Fruit fly (Drosophila melanogaster) whole organism, adult: ENCODE data around the gene CG43448.

ENCODE experiments used
- CG11617 ChIP-seq: fragments of 200-800 bp; sonication (Bioruptor generic); optimal IDR thresholded peaks from 2 replicates; lab custom pipeline; 2017; ENCODE audit warnings: mild to moderate bottlenecking, missing biosample characterization, missing genetic modification reagents, missing genetic modification characterization
- CG12768 ChIP-seq: fragments of 200-800 bp; sonication (Bioruptor generic); optimal IDR thresholded peaks from 2 replicates; lab custom pipeline; 2017; ENCODE audit warnings: missing biosample characterization, missing genetic modification characterization, mild to moderate bottlenecking, moderate library complexity, missing genetic modification reagents
- CG14711 ChIP-seq: fragments of 200-800 bp; sonication (Bioruptor generic); optimal IDR thresholded peaks from 2 replicates; lab custom pipeline; 2018; ENCODE audit warnings: missing biosample characterization, mild to moderate bottlenecking, missing genetic modification characterization, moderate library complexity
- CG1620 ChIP-seq: fragments of 200-800 bp; sonication (Bioruptor generic); optimal IDR thresholded peaks from 2 replicates; lab custom pipeline; 2016; ENCODE audit warnings: missing biosample characterization, missing genetic modification characterization
- CG33017 ChIP-seq: fragments of 200-800 bp; sonication (Bioruptor generic); optimal IDR thresholded peaks from 2 replicates; lab custom pipeline; 2018; ENCODE audit warnings: missing biosample characterization, mild to moderate bottlenecking, missing genetic modification characterization, moderate library complexity
- CG5204 ChIP-seq: fragments of 200-800 bp; sonication (Bioruptor generic); optimal IDR thresholded peaks from 2 replicates; lab custom pipeline; 2016; ENCODE audit warnings: missing biosample characterization, missing genetic modification characterization
- CG7045 ChIP-seq: fragments of 200-800 bp; sonication (Bioruptor generic); optimal IDR thresholded peaks from 2 replicates; lab custom pipeline; 2017; ENCODE audit warnings: missing biosample characterization, mild to moderate bottlenecking, missing genetic modification characterization
- CG7101 ChIP-seq: fragments of 200-800 bp; sonication (Bioruptor generic); optimal IDR thresholded peaks from 2 replicates; lab custom pipeline; 2018; ENCODE audit warnings: missing biosample characterization, mild to moderate bottlenecking, missing genetic modification characterization, moderate library complexity
- Clk ChIP-seq: fragments of 200-800 bp; sonication (Bioruptor generic); optimal IDR thresholded peaks from 2 replicates; lab custom pipeline; 2017; ENCODE audit warnings: missing biosample characterization, missing genetic modification characterization
- Crg-1 ChIP-seq: fragments of 200-800 bp; sonication (Bioruptor generic); optimal IDR thresholded peaks from 2 replicates; lab custom pipeline; 2016; ENCODE audit warnings: missing biosample characterization, missing genetic modification characterization
- Hr96 ChIP-seq: fragments of 200-800 bp; sonication (Bioruptor generic); optimal IDR thresholded peaks from 2 replicates; lab custom pipeline; 2016; ENCODE audit warnings: missing biosample characterization, missing genetic modification characterization
- Mnt ChIP-seq: fragments of 200-800 bp; sonication (Bioruptor generic); optimal IDR thresholded peaks from 2 replicates; lab custom pipeline; 2016; ENCODE audit warnings: missing biosample characterization, mild to moderate bottlenecking, missing genetic modification characterization
- bab1 ChIP-seq: fragments of 200-800 bp; sonication (Bioruptor generic); optimal IDR thresholded peaks from 3 replicates; lab custom pipeline; 2019; ENCODE audit warnings: missing biosample characterization, mild to moderate bottlenecking, missing genetic modification characterization, moderate library complexity
- cic ChIP-seq: fragments of 200-800 bp; sonication (Bioruptor generic); optimal IDR thresholded peaks from 2 replicates; lab custom pipeline; 2017; ENCODE audit warnings: missing biosample characterization, mild to moderate bottlenecking, missing genetic modification characterization, moderate library complexity
- cnc ChIP-seq, 2 experiments: fragments of >200 bp; optimal IDR thresholded peaks; 2 replicates each; lab custom pipeline; 2017
- pad ChIP-seq: fragments of 200-800 bp; sonication (Bioruptor generic); optimal IDR thresholded peaks from 3 replicates; lab custom pipeline; 2017; ENCODE audit warnings: missing biosample characterization, missing genetic modification characterization, mild to moderate bottlenecking, moderate library complexity, missing genetic modification reagents
- tj ChIP-seq: fragments of 200-800 bp; sonication (Bioruptor generic); optimal IDR thresholded peaks from 3 replicates; lab custom pipeline; 2017; ENCODE audit warnings: missing biosample characterization, mild to moderate bottlenecking, missing genetic modification characterization, moderate library complexity
- toe ChIP-seq: fragments of 200-800 bp; sonication (Bioruptor generic); optimal IDR thresholded peaks from 2 replicates; lab custom pipeline; 2016; ENCODE audit warnings: missing biosample characterization, missing genetic modification characterization

CG43448 gene

dm6 chr3R:30265420-30265819 is 27.9 kb upstream of the CG43448 start:
- TF ChIP-seq CG11617 (GFP tag; lab: Kevin White, UChicago) (no peak), Crg-1 (no peak), Mnt (GFP tag; lab: Kevin White, UChicago) (no peak), toe (peak; percentile 23), CG1620 (no peak), CG33017 (peak; percentile 29), tj (GFP tag; lab: Kevin White, UChicago) (no peak), CG14711 (tag; lab: Kevin White, UChicago) (peak; percentile 11), CG12768 (GFP tag; lab: Kevin White, UChicago) (peak; percentile 40), bab1 (GFP tag; lab: Kevin White, UChicago) (no peak), CG7101 (tag; lab: Kevin White, UChicago) (peak; percentile 14), Hr96 (no peak), CG5204 (GFP tag; lab: Kevin White, UChicago) (peak; percentile 45), CG7045 (GFP tag; lab: Kevin White, UChicago) (peak; percentile 18)

dm6 chr3R:30264671-30265282 is 27.2 kb upstream of the CG43448 start:
- TF ChIP-seq CG1620 (no peak), cic (GFP tag; lab: Kevin White, UChicago) (no peak), CG11617 (GFP tag; lab: Kevin White, UChicago) (no peak), CG7101 (tag; lab: Kevin White, UChicago) (no peak)

- TF ChIP-seq CG1620 (no peak), toe (no peak), CG12768 (GFP tag; lab: Kevin White, UChicago) (no peak), CG7045 (GFP tag; lab: Kevin White, UChicago) (no peak), CG11617 (GFP tag; lab: Kevin White, UChicago) (no peak), pad (no peak), Crg-1 (no peak), Hr96 (no peak), Clk (GFP tag; lab: Kevin White, UChicago) (no peak), cnc (optimal IDR thresholded peaks at IDR 0.05; lab: Kevin White, UChicago) (no peak), CG7101 (tag; lab: Kevin White, UChicago) (no peak), tj (GFP tag; lab: Kevin White, UChicago) (no peak), CG14711 (tag; lab: Kevin White, UChicago) (no peak), Mnt (GFP tag; lab: Kevin White, UChicago) (no peak), bab1 (GFP tag; lab: Kevin White, UChicago) (no peak), CG33017 (no peak), CG5204 (GFP tag; lab: Kevin White, UChicago) (no peak), cic (GFP tag; lab: Kevin White, UChicago) (no peak)
Observed at dm6 chr3R:30263708-30264107, 26.2 kb upstream of the CG43448 start.

dm6 chr3R:30261838-30262237 is 24.3 kb upstream of the CG43448 start:
- TF ChIP-seq CG7045 (GFP tag; lab: Kevin White, UChicago) (no peak), tj (GFP tag; lab: Kevin White, UChicago) (peak; percentile 10)

- TF ChIP-seq cic (GFP tag; lab: Kevin White, UChicago) (no peak), CG12768 (GFP tag; lab: Kevin White, UChicago) (no peak), CG14711 (tag; lab: Kevin White, UChicago) (no peak), pad (no peak)
Observed at dm6 chr3R:30259561-30259960, 22.0 kb upstream of the CG43448 start.

dm6 chr3R:30258991-30259351 is 21.4 kb upstream of the CG43448 start:
- TF ChIP-seq Crg-1 (no peak), CG11617 (GFP tag; lab: Kevin White, UChicago) (no peak), Hr96 (no peak), CG7045 (GFP tag; lab: Kevin White, UChicago) (no peak), cnc (optimal IDR thresholded peaks at IDR 0.05; lab: Kevin White, UChicago) (no peak), CG14711 (tag; lab: Kevin White, UChicago) (no peak), CG33017 (no peak), Clk (GFP tag; lab: Kevin White, UChicago) (no peak), CG12768 (GFP tag; lab: Kevin White, UChicago) (no peak), pad (no peak), CG7101 (tag; lab: Kevin White, UChicago) (no peak), CG1620 (no peak), tj (GFP tag; lab: Kevin White, UChicago) (no peak)

dm6 chr3R:30258298-30258990 is 20.9 kb upstream of the CG43448 start:
- TF ChIP-seq Clk (GFP tag; lab: Kevin White, UChicago) (no peak), cnc (optimal IDR thresholded peaks at IDR 0.05; lab: Kevin White, UChicago) (no peak), Hr96 (no peak), bab1 (GFP tag; lab: Kevin White, UChicago) (no peak), CG5204 (GFP tag; lab: Kevin White, UChicago) (no peak), CG7045 (GFP tag; lab: Kevin White, UChicago) (no peak), CG14711 (tag; lab: Kevin White, UChicago) (no peak), CG12768 (GFP tag; lab: Kevin White, UChicago) (no peak), pad (no peak)
